Fruit fly (Drosophila melanogaster) whole organism, adult: ENCODE results near the gene pcx.
A peak's percentile ranks its signal among the peaks of the same experiment; 100 is the strongest.

ENCODE experiments used
- CG11617 ChIP-seq: fragments of 200-800 bp; sonication (Bioruptor generic); optimal IDR thresholded peaks from 2 replicates; lab custom pipeline; 2017; ENCODE audit warnings: mild to moderate bottlenecking, missing biosample characterization, missing genetic modification reagents, missing genetic modification characterization
- CG12768 ChIP-seq: fragments of 200-800 bp; sonication (Bioruptor generic); optimal IDR thresholded peaks from 2 replicates; lab custom pipeline; 2017; ENCODE audit warnings: missing biosample characterization, missing genetic modification characterization, mild to moderate bottlenecking, moderate library complexity, missing genetic modification reagents
- CG14711 ChIP-seq: fragments of 200-800 bp; sonication (Bioruptor generic); optimal IDR thresholded peaks from 2 replicates; lab custom pipeline; 2018; ENCODE audit warnings: missing biosample characterization, mild to moderate bottlenecking, missing genetic modification characterization, moderate library complexity
- CG1620 ChIP-seq: fragments of 200-800 bp; sonication (Bioruptor generic); optimal IDR thresholded peaks from 2 replicates; lab custom pipeline; 2016; ENCODE audit warnings: missing biosample characterization, missing genetic modification characterization
- CG33017 ChIP-seq: fragments of 200-800 bp; sonication (Bioruptor generic); optimal IDR thresholded peaks from 2 replicates; lab custom pipeline; 2018; ENCODE audit warnings: missing biosample characterization, mild to moderate bottlenecking, missing genetic modification characterization, moderate library complexity
- CG5204 ChIP-seq: fragments of 200-800 bp; sonication (Bioruptor generic); optimal IDR thresholded peaks from 2 replicates; lab custom pipeline; 2016; ENCODE audit warnings: missing biosample characterization, missing genetic modification characterization
- CG7045 ChIP-seq: fragments of 200-800 bp; sonication (Bioruptor generic); optimal IDR thresholded peaks from 2 replicates; lab custom pipeline; 2017; ENCODE audit warnings: missing biosample characterization, mild to moderate bottlenecking, missing genetic modification characterization
- CG7101 ChIP-seq: fragments of 200-800 bp; sonication (Bioruptor generic); optimal IDR thresholded peaks from 2 replicates; lab custom pipeline; 2018; ENCODE audit warnings: missing biosample characterization, mild to moderate bottlenecking, missing genetic modification characterization, moderate library complexity
- Clk ChIP-seq: fragments of 200-800 bp; sonication (Bioruptor generic); optimal IDR thresholded peaks from 2 replicates; lab custom pipeline; 2017; ENCODE audit warnings: missing biosample characterization, missing genetic modification characterization
- Crg-1 ChIP-seq: fragments of 200-800 bp; sonication (Bioruptor generic); optimal IDR thresholded peaks from 2 replicates; lab custom pipeline; 2016; ENCODE audit warnings: missing biosample characterization, missing genetic modification characterization
- Hr96 ChIP-seq: fragments of 200-800 bp; sonication (Bioruptor generic); optimal IDR thresholded peaks from 2 replicates; lab custom pipeline; 2016; ENCODE audit warnings: missing biosample characterization, missing genetic modification characterization
- Mnt ChIP-seq: fragments of 200-800 bp; sonication (Bioruptor generic); optimal IDR thresholded peaks from 2 replicates; lab custom pipeline; 2016; ENCODE audit warnings: missing biosample characterization, mild to moderate bottlenecking, missing genetic modification characterization
- bab1 ChIP-seq: fragments of 200-800 bp; sonication (Bioruptor generic); optimal IDR thresholded peaks from 3 replicates; lab custom pipeline; 2019; ENCODE audit warnings: missing biosample characterization, mild to moderate bottlenecking, missing genetic modification characterization, moderate library complexity
- cic ChIP-seq: fragments of 200-800 bp; sonication (Bioruptor generic); optimal IDR thresholded peaks from 2 replicates; lab custom pipeline; 2017; ENCODE audit warnings: missing biosample characterization, mild to moderate bottlenecking, missing genetic modification characterization, moderate library complexity
- cnc ChIP-seq, 2 experiments: fragments of >200 bp; optimal IDR thresholded peaks; 2 replicates each; lab custom pipeline; 2017
- kay ChIP-seq: fragments of 200-800 bp; sonication (Bioruptor generic); peaks from one replicate; lab custom pipeline; 2016; ENCODE audit warnings: missing biosample characterization, missing genetic modification characterization, borderline replicate concordance
- ovo ChIP-seq: fragments of 200-800 bp; sonication (Bioruptor generic); optimal IDR thresholded peaks from 2 replicates; lab custom pipeline; 2016; ENCODE audit warnings: missing biosample characterization, missing genetic modification characterization
- pad ChIP-seq: fragments of 200-800 bp; sonication (Bioruptor generic); optimal IDR thresholded peaks from 3 replicates; lab custom pipeline; 2017; ENCODE audit warnings: missing biosample characterization, missing genetic modification characterization, mild to moderate bottlenecking, moderate library complexity, missing genetic modification reagents
- tj ChIP-seq: fragments of 200-800 bp; sonication (Bioruptor generic); optimal IDR thresholded peaks from 3 replicates; lab custom pipeline; 2017; ENCODE audit warnings: missing biosample characterization, mild to moderate bottlenecking, missing genetic modification characterization, moderate library complexity
- toe ChIP-seq: fragments of 200-800 bp; sonication (Bioruptor generic); optimal IDR thresholded peaks from 2 replicates; lab custom pipeline; 2016; ENCODE audit warnings: missing biosample characterization, missing genetic modification characterization

pcx gene

DNA sequence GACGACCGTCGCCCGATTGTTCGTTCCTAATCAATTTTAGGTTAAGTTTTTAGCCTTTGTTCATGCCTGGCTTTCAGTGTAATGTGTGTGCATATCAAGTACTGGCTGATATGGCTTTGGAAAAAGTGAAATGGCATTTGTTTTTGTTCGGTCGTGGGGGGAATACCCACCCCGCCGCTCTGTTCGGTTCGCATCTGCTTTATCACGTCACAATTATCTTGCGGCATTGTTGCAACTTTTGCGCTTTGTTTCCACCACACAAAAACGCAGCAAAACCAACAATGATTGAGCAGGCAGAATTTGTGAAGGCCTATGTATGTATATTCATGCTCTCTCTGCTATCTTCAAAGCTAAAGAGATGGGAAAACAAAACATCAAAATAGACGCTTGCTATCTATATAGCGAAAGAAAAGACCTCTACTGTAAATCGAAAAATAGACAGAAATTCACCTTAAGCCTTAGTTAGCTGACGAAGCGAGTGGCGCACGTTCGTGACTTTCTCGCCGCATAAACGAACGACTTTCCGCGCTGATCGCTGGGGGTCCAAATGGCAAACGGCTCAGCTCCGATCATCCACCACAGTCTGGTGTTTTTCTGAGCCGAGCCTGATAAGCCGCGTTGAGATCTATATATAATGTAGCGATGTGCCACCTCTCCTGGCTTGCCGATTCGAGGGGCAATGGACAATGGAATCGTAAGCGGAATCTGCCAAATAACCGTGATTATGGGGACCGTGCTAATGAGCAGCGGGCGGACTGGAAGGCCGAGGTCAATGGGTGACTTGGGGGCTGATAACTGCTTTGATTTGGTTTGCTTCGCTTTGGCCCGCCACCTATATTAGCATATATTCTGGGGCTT lies 27.5 kb upstream of the pcx start:
- no peak for TF ChIP-seq bab1 (GFP tag; lab: Kevin White, UChicago)
- TF ChIP-seq ovo: no peak
- TF ChIP-seq CG12768 (GFP tag; lab: Kevin White, UChicago): no peak
- TF ChIP-seq CG11617 (GFP tag; lab: Kevin White, UChicago): no peak
- no peak for TF ChIP-seq CG5204 (GFP tag; lab: Kevin White, UChicago)
- no peak for TF ChIP-seq cnc (optimal IDR thresholded peaks at IDR 0.05; lab: Kevin White, UChicago)
- no peak for TF ChIP-seq CG33017 (tag; lab: Kevin White, UChicago)
- TF ChIP-seq Crg-1 (GFP tag; lab: Kevin White, UChicago): no peak
- TF ChIP-seq CG14711 (tag; lab: Kevin White, UChicago): no peak
- no peak for TF ChIP-seq tj
- no peak for TF ChIP-seq Clk (GFP tag; lab: Kevin White, UChicago)
- no peak for TF ChIP-seq CG7045 (GFP tag; lab: Kevin White, UChicago)
- no peak for TF ChIP-seq Mnt (GFP tag; lab: Kevin White, UChicago)
- no peak for TF ChIP-seq cic (GFP tag; lab: Kevin White, UChicago)

DNA sequence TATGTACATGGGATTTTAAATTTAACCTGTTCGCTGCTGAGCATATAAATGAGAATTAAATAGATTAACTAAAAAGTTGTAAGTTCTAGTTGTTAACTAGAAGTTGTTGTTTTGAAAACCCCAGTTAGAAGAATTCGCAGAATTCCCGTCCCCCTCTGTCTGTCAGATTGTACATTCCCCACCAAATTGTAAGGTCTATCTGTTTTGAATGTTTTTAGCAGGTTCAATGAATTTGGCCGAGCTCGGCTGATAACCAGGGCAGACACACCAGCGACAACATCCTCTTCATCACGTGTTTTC lies 26.9 kb upstream of the pcx start:
- no peak for TF ChIP-seq Crg-1 (GFP tag; lab: Kevin White, UChicago)
- TF ChIP-seq CG7045 (GFP tag; lab: Kevin White, UChicago): no peak
- TF ChIP-seq CG5204 (GFP tag; lab: Kevin White, UChicago): no peak
- no peak for TF ChIP-seq CG7101 (tag; lab: Kevin White, UChicago)
- TF ChIP-seq kay (GFP tag; lab: Kevin White, UChicago): no peak
- no peak for TF ChIP-seq Mnt (GFP tag; lab: Kevin White, UChicago)
- TF ChIP-seq tj: no peak
- TF ChIP-seq CG12768 (GFP tag; lab: Kevin White, UChicago): no peak
- TF ChIP-seq CG14711 (tag; lab: Kevin White, UChicago): no peak
- TF ChIP-seq cic (GFP tag; lab: Kevin White, UChicago): no peak
- no peak for TF ChIP-seq Clk (GFP tag; lab: Kevin White, UChicago)
- no peak for TF ChIP-seq pad (GFP tag; lab: Kevin White, UChicago)

DNA sequence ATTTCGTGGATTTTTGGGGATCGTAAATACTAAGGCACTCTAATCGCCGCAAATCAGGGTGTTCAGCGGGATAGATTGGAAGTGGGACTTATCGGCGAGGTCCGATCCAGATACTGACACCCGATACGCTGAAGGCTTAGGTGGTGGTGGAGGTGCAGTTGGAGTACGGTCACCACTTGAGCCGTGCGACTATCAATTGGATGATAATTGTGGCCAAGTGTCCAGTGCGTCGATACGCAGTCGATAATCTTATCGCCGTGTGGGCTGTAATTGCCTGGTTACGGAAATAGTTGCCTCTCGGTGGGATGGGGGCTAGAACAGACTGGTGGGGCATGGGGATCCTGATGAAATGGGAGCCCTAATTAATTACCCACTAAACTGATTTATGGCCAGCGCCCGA lies 25.8 kb upstream of the pcx start:
- TF ChIP-seq cic (GFP tag; lab: Kevin White, UChicago) (peak; percentile 53), toe (GFP tag; lab: Kevin White, UChicago) (no peak), CG5204 (GFP tag; lab: Kevin White, UChicago) (no peak), CG7101 (tag; lab: Kevin White, UChicago) (no peak), Mnt (GFP tag; lab: Kevin White, UChicago) (peak; percentile 14), CG33017 (tag; lab: Kevin White, UChicago) (no peak), CG12768 (GFP tag; lab: Kevin White, UChicago) (peak; percentile 6), CG7045 (GFP tag; lab: Kevin White, UChicago) (no peak), ovo (no peak), kay (GFP tag; lab: Kevin White, UChicago) (no peak), pad (GFP tag; lab: Kevin White, UChicago) (peak; percentile 10), Hr96 (no peak), bab1 (GFP tag; lab: Kevin White, UChicago) (no peak), cnc (optimal IDR thresholded peaks at IDR 0.05; lab: Kevin White, UChicago) (no peak)

DNA sequence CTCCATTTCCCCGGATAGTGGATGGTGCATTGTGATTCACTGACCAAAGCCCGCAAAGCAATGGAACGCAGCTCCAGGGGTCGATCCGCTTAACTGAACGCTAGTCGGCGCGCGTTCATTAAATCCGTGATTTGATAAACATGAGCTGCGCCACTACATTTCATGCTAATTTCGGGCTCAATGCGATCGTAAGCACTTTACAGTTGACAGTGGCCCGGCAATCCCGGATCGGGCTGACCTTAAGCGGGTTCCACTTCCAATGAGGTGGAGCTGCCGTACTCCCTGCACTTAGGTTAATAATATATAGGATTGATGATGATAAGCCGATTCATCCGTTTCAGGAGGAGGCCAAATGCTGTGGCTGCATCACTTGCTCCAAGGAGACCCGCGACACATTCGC lies 21.3 kb upstream of the pcx start, which contains the start of gene FarO:
TSS of gene FarO (minus strand) at position 101 of the 400 bp plus-strand sequence.
- no peak for TF ChIP-seq tj
- no peak for TF ChIP-seq bab1 (GFP tag; lab: Kevin White, UChicago)
- no peak for TF ChIP-seq CG5204 (GFP tag; lab: Kevin White, UChicago)
- TF ChIP-seq CG7045 (GFP tag; lab: Kevin White, UChicago): no peak
- no peak for TF ChIP-seq pad (GFP tag; lab: Kevin White, UChicago)
- TF ChIP-seq Crg-1 (GFP tag; lab: Kevin White, UChicago): no peak
- TF ChIP-seq Hr96: no peak
- TF ChIP-seq CG1620 (GFP tag; lab: Kevin White, UChicago): no peak
- no peak for TF ChIP-seq Clk (GFP tag; lab: Kevin White, UChicago)
- TF ChIP-seq CG12768 (GFP tag; lab: Kevin White, UChicago): no peak
- no peak for TF ChIP-seq toe (GFP tag; lab: Kevin White, UChicago)
- TF ChIP-seq Mnt (GFP tag; lab: Kevin White, UChicago): no peak

DNA sequence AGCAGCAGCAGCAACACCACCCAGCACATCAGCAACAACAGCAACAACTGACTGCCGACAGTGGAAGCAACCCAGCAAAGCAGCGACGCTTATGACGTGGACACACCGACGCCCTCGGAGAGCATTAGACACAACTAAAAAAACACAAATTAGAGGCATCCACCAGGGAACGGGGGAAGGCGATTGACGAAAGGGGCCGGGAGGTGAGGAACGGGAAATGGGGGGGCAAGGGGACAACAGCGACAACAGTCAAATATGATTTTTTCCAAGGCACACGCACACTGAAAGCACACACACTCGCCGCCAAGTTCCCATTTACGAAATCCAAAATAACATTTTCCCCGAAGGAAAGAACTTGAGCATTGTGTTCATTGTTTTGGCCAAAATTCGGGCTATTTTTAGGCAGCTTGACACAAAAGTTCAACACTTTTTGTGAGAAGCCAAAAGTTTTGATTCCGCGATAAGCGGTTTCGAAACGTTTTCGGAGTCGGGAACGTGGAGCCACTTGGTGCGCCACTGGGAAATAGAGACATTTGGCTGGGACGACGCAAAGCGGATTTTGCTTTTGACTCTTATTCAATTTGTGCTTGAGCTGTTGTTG lies 16.4 kb upstream of the pcx start:
- no peak for TF ChIP-seq bab1 (GFP tag; lab: Kevin White, UChicago)
- no peak for TF ChIP-seq kay (GFP tag; lab: Kevin White, UChicago)
- TF ChIP-seq cic (GFP tag; lab: Kevin White, UChicago): no peak
- no peak for TF ChIP-seq Mnt (GFP tag; lab: Kevin White, UChicago)
- no peak for TF ChIP-seq CG11617 (GFP tag; lab: Kevin White, UChicago)
- no peak for TF ChIP-seq pad (GFP tag; lab: Kevin White, UChicago)
- TF ChIP-seq ovo: no peak
- TF ChIP-seq tj: no peak
- no peak for TF ChIP-seq Crg-1 (GFP tag; lab: Kevin White, UChicago)
- no peak for TF ChIP-seq toe (GFP tag; lab: Kevin White, UChicago)
- no peak for TF ChIP-seq CG7045 (GFP tag; lab: Kevin White, UChicago)
- no peak for TF ChIP-seq Clk (GFP tag; lab: Kevin White, UChicago)
